Worm (Caenorhabditis elegans) whole organism, L1 larva: Measurements from ENCODE around the gene F15D4.6.

Experiments used
- lin-13 ChIP-seq: fragments of 150-350 bp; optimal IDR thresholded peaks from 2 replicates; lab custom pipeline; 2014; ENCODE audit warnings: missing biosample characterization, missing genetic modification reagents, missing genetic modification characterization
- nhr-47 ChIP-seq: sonication (generic microtip); optimal IDR thresholded peaks from 2 replicates; lab custom pipeline; 2016; ENCODE audit warnings: mild to moderate bottlenecking, missing genetic modification characterization, moderate library complexity, missing compliant biosample characterization
- nhr-85 ChIP-seq: sonication (generic microtip); peaks from one replicate; lab custom pipeline; 2016; ENCODE audit warnings: missing genetic modification characterization, inconsistent platforms, missing compliant biosample characterization

- TF ChIP-seq nhr-47 (tag; lab: Kevin White, UChicago) (no peak), lin-13 (GFP tag; lab: Kevin White, UChicago) (no peak), nhr-85 (tag; lab: Kevin White, UChicago) (no peak)
Measured at ce11 chrII:13283486-13283885, 34.5 kb downstream of the F15D4.6 start.
